Fruit fly (Drosophila melanogaster): ENCODE data around the gene CG13841.
A peak's percentile ranks its signal among the peaks of the same experiment; 100 is the strongest.

Gene CG13841

dm6 chr3R:22753895-22754774 lies 13.4 kb downstream of the CG13841 start (continued):
- TF ChIP-seq bcd (GFP tag; optimal IDR thresholded peaks at IDR 0.05) (peak; percentile 72), CG11085 (GFP tag; IDR thresholded peaks at IDR 0.05) (no peak; the same call in 1 of the 2 replicates), tap (tag; optimal IDR thresholded peaks at IDR 0.05) (peak; percentile 50), slbo (GFP tag; IDR thresholded peaks at IDR 0.05) (peak; percentile 74), nerfin-1 (tag; optimal IDR thresholded peaks at IDR 0.05) (peak; percentile 17), ems (GFP tag; optimal IDR thresholded peaks at IDR 0.05) (peak; percentile 9), slou (GFP tag; optimal IDR thresholded peaks at IDR 0.05) (peak; percentile 5), Sin3A (optimal IDR thresholded peaks at IDR 0.05) (no peak), CG2129 (GFP tag; IDR thresholded peaks at IDR 0.05; ENCODE audit: partially characterized antibody) (no peak), CG12299 (tag; optimal IDR thresholded peaks at IDR 0.05) (no peak), gfzf (GFP tag; optimal IDR thresholded peaks at IDR 0.05) (no peak), CG9609 (GFP tag; optimal IDR thresholded peaks at IDR 0.05) (no peak), Bteb2 (GFP tag; optimal IDR thresholded peaks at IDR 0.05) (no peak), zf30C (GFP tag; optimal IDR thresholded peaks at IDR 0.05) (no peak), seq (GFP tag; IDR thresholded peaks at IDR 0.05) (no peak), pb (GFP tag; optimal IDR thresholded peaks at IDR 0.05) (no peak), Ets65A (GFP tag) (peak; percentile 90), inv (GFP tag; IDR thresholded peaks at IDR 0.05; ENCODE audit: partially characterized antibody) (no peak), bsh (GFP tag; optimal IDR thresholded peaks at IDR 0.05) (peak in 1 of 2 experiments; percentile 54), Oli (tag; optimal IDR thresholded peaks at IDR 0.05) (peak; percentile 74), tll (GFP tag; optimal IDR thresholded peaks at IDR 0.05) (no peak), CG7271 (tag; optimal IDR thresholded peaks at IDR 0.05) (no peak), schlank (tag; optimal IDR thresholded peaks at IDR 0.05) (no peak), CG13424 (tag; optimal IDR thresholded peaks at IDR 0.05) (peak; percentile 79), sim (GFP tag; IDR thresholded peaks at IDR 0.05) (no peak; the same call in 1 of the 2 replicates), CG6272 (GFP tag; IDR thresholded peaks at IDR 0.05) (peak; percentile 52; the same call in 1 of the 2 replicates), Ada2b (GFP tag; IDR thresholded peaks at IDR 0.05) (peak; percentile 57), CG6654 (GFP tag; optimal IDR thresholded peaks at IDR 0.05) (peak; percentile 33), CG31388 (GFP tag; optimal IDR thresholded peaks at IDR 0.05) (no peak), gcm2 (GFP tag; optimal IDR thresholded peaks at IDR 0.05) (peak; percentile 21), fu2 (GFP tag; optimal IDR thresholded peaks at IDR 0.05) (no peak), Doc2 (GFP tag; IDR thresholded peaks at IDR 0.05) (no peak), CG4854 (GFP tag; optimal IDR thresholded peaks at IDR 0.05) (no peak), sna (GFP tag; IDR thresholded peaks at IDR 0.05; ENCODE audit: partially characterized antibody) (peak; percentile 19; the same call in 1 of the 2 replicates), ase (GFP tag; IDR thresholded peaks at IDR 0.05) (peak; percentile 35; the same call in 2 of the 3 replicates), pzg (GFP tag; optimal IDR thresholded peaks at IDR 0.05) (no peak), Mad (GFP tag; optimal IDR thresholded peaks at IDR 0.05) (peak; percentile 23), Spps (tag; optimal IDR thresholded peaks at IDR 0.05) (no peak), sr (GFP tag; IDR thresholded peaks at IDR 0.05) (0 out of 3 replicates have a peak, but pooled peaks have one; percentile 28), fru (optimal IDR thresholded peaks at IDR 0.05) (no peak), GATAe (GFP tag; conservative IDR thresholded peaks at IDR 0.05) (no peak), maf-S (GFP tag; optimal IDR thresholded peaks at IDR 0.05) (no peak), mld (GFP tag; IDR thresholded peaks at IDR 0.05; ENCODE audit: partially characterized antibody) (no peak), B-H1 (GFP tag; IDR thresholded peaks at IDR 0.05) (no peak; the same call in 2 of the 3 replicates), Bdp1 (GFP tag; optimal IDR thresholded peaks at IDR 0.05) (no peak), Gug (GFP tag; IDR thresholded peaks at IDR 0.05) (peak; percentile 79), CG17186 (GFP tag; optimal IDR thresholded peaks at IDR 0.05) (no peak), bigmax (GFP tag; optimal IDR thresholded peaks at IDR 0.05) (peak; percentile 31), zen2 (GFP tag; IDR thresholded peaks at IDR 0.05; ENCODE audit: partially characterized antibody) (0 out of 3 replicates have a peak, but pooled peaks have one; percentile 5)
